Fruit fly (Drosophila melanogaster): ENCODE data around the gene CG32436.

DNA sequence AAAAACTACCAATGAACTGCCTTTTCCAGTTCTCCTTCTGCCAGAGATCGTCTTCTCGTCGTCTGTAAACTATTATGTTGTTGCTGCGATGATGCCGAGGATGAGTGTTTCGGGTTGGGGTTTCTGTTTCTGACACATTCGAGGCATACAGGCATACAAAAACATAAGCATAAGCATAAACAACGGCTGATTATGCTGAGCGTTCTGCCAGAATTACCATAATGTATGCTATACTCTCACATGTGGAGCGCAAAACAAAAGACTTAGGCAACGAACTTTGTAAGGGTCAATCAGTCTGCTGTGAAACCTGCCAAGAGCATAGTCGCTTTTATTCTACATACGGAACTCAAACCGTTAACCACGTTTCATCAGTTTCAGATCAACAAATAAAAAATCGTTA lies 49.6 kb upstream of the CG32436 start, which contains the start of gene Cpr78Cb:
- no peak for TF ChIP-seq net (GFP tag; optimal IDR thresholded peaks at IDR 0.05)
- TF ChIP-seq acj6 (GFP tag; optimal IDR thresholded peaks at IDR 0.05): no peak
- TF ChIP-seq Lpt (GFP tag; optimal IDR thresholded peaks at IDR 0.05): no peak
- no peak for TF ChIP-seq CG3919 (GFP tag; optimal IDR thresholded peaks at IDR 0.05)
- TF ChIP-seq Ets96B (tag; optimal IDR thresholded peaks at IDR 0.05): no peak

Measured in whole organism, prepupa.